Fruit fly (Drosophila melanogaster) whole organism, embryonic: Measurements from ENCODE around the gene r2d2.

Source experiments
- B-H1 ChIP-seq: fragments of 200-800 bp; sonication (Bioruptor generic); IDR thresholded peaks from 3 replicates; pipeline ENCODE4 v1.3.6; 2022; ENCODE audit warnings: missing biosample characterization, missing genetic modification characterization
- B-H2 ChIP-seq: fragments of 200-800 bp; sonication (Bioruptor generic); optimal IDR thresholded peaks from 2 replicates; lab custom pipeline; 2018; ENCODE audit warnings: missing biosample characterization, mild to moderate bottlenecking, missing genetic modification characterization
- CG10431 ChIP-seq: fragments of 200-800 bp; sonication (Bioruptor generic); optimal IDR thresholded peaks from 3 replicates; lab custom pipeline; 2018; ENCODE audit warnings: missing biosample characterization, mild to moderate bottlenecking, missing genetic modification characterization
- CG10959 ChIP-seq: fragments of 200-800 bp; sonication (Bioruptor generic); IDR thresholded peaks from 2 replicates; pipeline ENCODE4 v1.3.6; 2022; ENCODE audit warnings: missing biosample characterization, missing genetic modification characterization
- CG12236 ChIP-seq: fragments of 200-800 bp; sonication (Bioruptor generic); optimal IDR thresholded peaks from 2 replicates; lab custom pipeline; 2016; ENCODE audit warnings: missing biosample characterization, missing genetic modification characterization
- CG12744 ChIP-seq: fragments of 200-800 bp; sonication (Bioruptor generic); optimal IDR thresholded peaks from 2 replicates; lab custom pipeline; 2016; ENCODE audit warnings: missing biosample characterization, missing genetic modification characterization
- CG13775 ChIP-seq: fragments of 200-800 bp; sonication (Bioruptor generic); optimal IDR thresholded peaks from 3 replicates; lab custom pipeline; 2017; ENCODE audit warnings: missing biosample characterization, mild to moderate bottlenecking, missing genetic modification characterization
- CG14667 ChIP-seq: fragments of 200-800 bp; sonication (Bioruptor generic); IDR thresholded peaks from 2 replicates; pipeline ENCODE4 v1.3.6; 2022; ENCODE audit warnings: missing biosample characterization, missing genetic modification characterization
- CG1602 ChIP-seq: fragments of 200-800 bp; sonication (Bioruptor generic); optimal IDR thresholded peaks from 3 replicates; lab custom pipeline; 2016; ENCODE audit warnings: missing biosample characterization, missing genetic modification characterization
- CG17186 ChIP-seq: fragments of 200-800 bp; sonication (Bioruptor generic); optimal IDR thresholded peaks from 3 replicates; lab custom pipeline; 2017; ENCODE audit warnings: missing biosample characterization, missing genetic modification reagents, missing genetic modification characterization
- CG17568 ChIP-seq: fragments of 200-800 bp; sonication (Bioruptor generic); optimal IDR thresholded peaks from 2 replicates; lab custom pipeline; 2018; ENCODE audit warnings: missing biosample characterization, mild to moderate bottlenecking, missing genetic modification characterization, moderate library complexity
- CG18619 ChIP-seq: fragments of 200-800 bp; sonication (Bioruptor generic); optimal IDR thresholded peaks from 3 replicates; lab custom pipeline; 2017; ENCODE audit warnings: missing biosample characterization, mild to moderate bottlenecking, missing genetic modification characterization
- CG2129 ChIP-seq: fragments of 200-800 bp; sonication (Bioruptor generic); IDR thresholded peaks from 2 replicates; pipeline ENCODE4 v1.3.6; 2022; ENCODE audit warnings: missing biosample characterization, missing genetic modification characterization; ENCODE audit not compliant: partially characterized antibody
- CG2889 ChIP-seq: fragments of 200-800 bp; sonication (Bioruptor generic); IDR thresholded peaks from 3 replicates; pipeline ENCODE4 v1.3.6; 2022; ENCODE audit warnings: missing biosample characterization, missing genetic modification characterization
- CG42726 ChIP-seq: fragments of 200-800 bp; sonication (Bioruptor generic); IDR thresholded peaks from 2 replicates; pipeline ENCODE4 v1.3.6; 2022; ENCODE audit warnings: missing biosample characterization, missing genetic modification characterization; ENCODE audit not compliant: partially characterized antibody
- CG43689 ChIP-seq: fragments of 200-800 bp; sonication (Bioruptor generic); IDR thresholded peaks from 2 replicates; pipeline ENCODE4 v1.3.6; 2022; ENCODE audit warnings: missing biosample characterization, missing genetic modification characterization
- CG4424 ChIP-seq: fragments of 200-800 bp; sonication (Bioruptor generic); optimal IDR thresholded peaks from 3 replicates; lab custom pipeline; 2016; ENCODE audit warnings: missing biosample characterization, missing genetic modification characterization
- CG4820 ChIP-seq: fragments of 200-800 bp; sonication (Bioruptor generic); optimal IDR thresholded peaks from 3 replicates; lab custom pipeline; 2016; ENCODE audit warnings: missing biosample characterization, missing genetic modification characterization
- CG6654 ChIP-seq: fragments of 200-800 bp; sonication (Bioruptor generic); optimal IDR thresholded peaks from 2 replicates; lab custom pipeline; 2017; ENCODE audit warnings: missing biosample characterization, mild to moderate bottlenecking, missing genetic modification characterization
- CG7372 ChIP-seq: fragments of 200-800 bp; sonication (Bioruptor generic); IDR thresholded peaks from 2 replicates; pipeline ENCODE4 v1.3.6; 2022; ENCODE audit warnings: missing biosample characterization, missing genetic modification characterization
- CG7556 ChIP-seq: fragments of 200-800 bp; sonication (Bioruptor generic); optimal IDR thresholded peaks from 2 replicates; lab custom pipeline; 2017; ENCODE audit warnings: missing biosample characterization, mild to moderate bottlenecking, missing genetic modification characterization
- CG8944 ChIP-seq: fragments of 200-800 bp; sonication (Bioruptor generic); optimal IDR thresholded peaks from 3 replicates; lab custom pipeline; 2016; ENCODE audit warnings: missing biosample characterization, missing genetic modification characterization
- CG9797 ChIP-seq: fragments of 200-800 bp; sonication (Bioruptor generic); optimal IDR thresholded peaks from 3 replicates; lab custom pipeline; 2018; ENCODE audit warnings: missing biosample characterization, mild to moderate bottlenecking, missing genetic modification characterization
- Drgx ChIP-seq: fragments of 200-800 bp; sonication (Bioruptor generic); IDR thresholded peaks from 2 replicates; pipeline ENCODE4 v1.3.6; 2022; ENCODE audit warnings: missing biosample characterization, missing genetic modification characterization
- E2f2 ChIP-seq: fragments of 200-800 bp; sonication (Bioruptor generic); IDR thresholded peaks from 2 replicates; pipeline ENCODE4 v1.3.6; 2022; ENCODE audit warnings: missing biosample characterization, missing genetic modification characterization
- Ets65A ChIP-seq: fragments of 200-800 bp; sonication (Bioruptor generic); peaks from one replicate; lab custom pipeline; 2016; ENCODE audit warnings: missing biosample characterization, missing genetic modification characterization
- Hmx ChIP-seq: fragments of 200-800 bp; sonication (Bioruptor generic); optimal IDR thresholded peaks from 2 replicates; lab custom pipeline; 2016; ENCODE audit warnings: missing biosample characterization, missing genetic modification characterization
- Kr ChIP-seq: fragments of 200-800 bp; sonication (Bioruptor generic); optimal IDR thresholded peaks from 2 replicates; lab custom pipeline; 2017; ENCODE audit warnings: missing biosample characterization, mild to moderate bottlenecking, missing genetic modification characterization
- Mes4 ChIP-seq: fragments of 200-800 bp; sonication (Bioruptor generic); optimal IDR thresholded peaks from 2 replicates; lab custom pipeline; 2016; ENCODE audit warnings: missing biosample characterization, missing genetic modification characterization
- Scr ChIP-seq: fragments of 200-800 bp; sonication (Bioruptor generic); IDR thresholded peaks from 2 replicates; pipeline ENCODE4 v1.3.6; 2022; ENCODE audit warnings: missing biosample characterization, missing genetic modification characterization; ENCODE audit not compliant: partially characterized antibody
- Sox102F ChIP-seq: fragments of 200-800 bp; sonication (Bioruptor generic); optimal IDR thresholded peaks from 2 replicates; lab custom pipeline; 2018; ENCODE audit warnings: missing biosample characterization, mild to moderate bottlenecking, missing genetic modification characterization, moderate library complexity
- Sry-δ ChIP-seq: fragments of 200-800 bp; sonication (Bioruptor generic); optimal IDR thresholded peaks from 2 replicates; lab custom pipeline; 2016; ENCODE audit warnings: missing biosample characterization, missing genetic modification characterization
- Usf ChIP-seq: fragments of 200-800 bp; sonication (Bioruptor generic); optimal IDR thresholded peaks from 2 replicates; lab custom pipeline; 2017; ENCODE audit warnings: missing genotype, missing biosample characterization, missing genetic modification characterization
- ase ChIP-seq: fragments of 200-800 bp; sonication (Bioruptor generic); IDR thresholded peaks from 3 replicates; pipeline ENCODE4 v1.3.6; 2022; ENCODE audit warnings: missing biosample characterization, missing genetic modification characterization
- corto ChIP-seq: fragments of 200-800 bp; sonication (Bioruptor generic); optimal IDR thresholded peaks from 2 replicates; lab custom pipeline; 2016; ENCODE audit warnings: missing biosample characterization, mild to moderate bottlenecking, missing genetic modification characterization, moderate library complexity
- croc ChIP-seq: fragments of 200-800 bp; sonication (Bioruptor generic); conservative IDR thresholded peaks from 3 replicates; pipeline ENCODE4 v1.3.6; 2022; ENCODE audit warnings: missing biosample characterization, missing genetic modification characterization
- danr ChIP-seq: fragments of 200-800 bp; sonication (Bioruptor generic); IDR thresholded peaks from 2 replicates; pipeline ENCODE4 v1.3.6; 2022; ENCODE audit warnings: missing biosample characterization, missing genetic modification characterization
- fu2 ChIP-seq: fragments of 200-800 bp; sonication (Bioruptor generic); optimal IDR thresholded peaks from 2 replicates; lab custom pipeline; 2016; ENCODE audit warnings: missing biosample characterization, missing genetic modification characterization
- ind ChIP-seq: fragments of 200-800 bp; sonication (Bioruptor generic); optimal IDR thresholded peaks from 3 replicates; lab custom pipeline; 2016; ENCODE audit warnings: missing biosample characterization, missing genetic modification characterization
- jigr1 ChIP-seq: fragments of 200-800 bp; sonication (Bioruptor generic); IDR thresholded peaks from 3 replicates; pipeline ENCODE4 v1.3.6; 2022; ENCODE audit warnings: missing biosample characterization, missing genetic modification characterization
- lab ChIP-seq: fragments of 200-800 bp; sonication (Bioruptor generic); optimal IDR thresholded peaks from 3 replicates; lab custom pipeline; 2017; ENCODE audit warnings: missing biosample characterization, missing genetic modification characterization, mild to moderate bottlenecking, moderate library complexity, missing genetic modification reagents
- pita ChIP-seq: fragments of 200-800 bp; sonication (Bioruptor generic); optimal IDR thresholded peaks from 2 replicates; lab custom pipeline; 2017; ENCODE audit warnings: missing biosample characterization, mild to moderate bottlenecking, missing genetic modification characterization
- scrt ChIP-seq: fragments of 200-800 bp; sonication (Bioruptor generic); optimal IDR thresholded peaks from 2 replicates; lab custom pipeline; 2018; ENCODE audit warnings: missing biosample characterization, mild to moderate bottlenecking, missing genetic modification characterization, moderate library complexity
- sug ChIP-seq: fragments of 200-800 bp; optimal IDR thresholded peaks from 2 replicates; lab custom pipeline; 2019; ENCODE audit warnings: missing biosample characterization, mild to moderate bottlenecking, missing genetic modification characterization, moderate library complexity
- trem ChIP-seq: fragments of 200-800 bp; optimal IDR thresholded peaks from 3 replicates; lab custom pipeline; 2019; ENCODE audit warnings: missing biosample characterization, mild to moderate bottlenecking, missing genetic modification characterization, moderate library complexity
- vnd ChIP-seq: fragments of 200-800 bp; sonication (Bioruptor generic); IDR thresholded peaks from 3 replicates; pipeline ENCODE4 v1.3.6; 2022; ENCODE audit warnings: missing biosample characterization, missing genetic modification characterization; ENCODE audit not compliant: partially characterized antibody
- wdn ChIP-seq: fragments of 200-800 bp; sonication (Bioruptor generic); IDR thresholded peaks from 2 replicates; pipeline ENCODE4 v1.3.6; 2022; ENCODE audit warnings: missing biosample characterization, missing genetic modification characterization
- zen2 ChIP-seq: fragments of 200-800 bp; sonication (Bioruptor generic); IDR thresholded peaks from 3 replicates; pipeline ENCODE4 v1.3.6; 2022; ENCODE audit warnings: missing biosample characterization, missing genetic modification characterization; ENCODE audit not compliant: partially characterized antibody

r2d2 gene

dm6 chr2L:7827045-7828004 lies 27.4 kb downstream of the r2d2 start, which contains the start of the genes Rack1 and mts:
Rack1 (minus strand) TSS chr2L:7827315.
mts (plus strand) TSS chr2L:7827650.
- TF ChIP-seq CG1602 (GFP tag; lab: Kevin White, UChicago) (peak; percentile 77), CG2129 (GFP tag; lab: Robert Waterston, UW) (no peak), Hmx (GFP tag; lab: Kevin White, UChicago) (no peak), Drgx (GFP tag; lab: Robert Waterston, UW) (peak; percentile 50; the same call in 1 of the 2 replicates), CG12744 (GFP tag; lab: Kevin White, UChicago) (peak; percentile 48), Mes4 (GFP tag; lab: Kevin White, UChicago) (peak; percentile 94), CG43689 (GFP tag; lab: Robert Waterston, UW) (peak; percentile 63; the same call in 1 of the 2 replicates), CG4424 (GFP tag; lab: Kevin White, UChicago) (peak; percentile 87), B-H2 (peak; percentile 96), lab (GFP tag; lab: Kevin White, UChicago) (peak; percentile 96), B-H1 (GFP tag; lab: Robert Waterston, UW) (peak; percentile 54; the same call in 2 of the 3 replicates), CG10431 (peak; percentile 89), CG7372 (GFP tag; lab: Robert Waterston, UW) (peak; percentile 61; the same call in 1 of the 2 replicates), CG8944 (GFP tag; lab: Kevin White, UChicago) (peak; percentile 68), Kr (GFP tag; lab: Kevin White, UChicago) (peak; percentile 73), zen2 (GFP tag; lab: Robert Waterston, UW) (no peak), CG17568 (GFP tag; lab: Kevin White, UChicago) (peak; percentile 88), sug (tag; lab: Kevin White, UChicago) (peak; percentile 74), trem (peak; percentile 48), CG10959 (GFP tag; lab: Robert Waterston, UW) (peak; percentile 71), ase (GFP tag; lab: Robert Waterston, UW) (peak; percentile 74; the same call in 2 of the 3 replicates), Sry-δ (GFP tag; lab: Kevin White, UChicago) (peak; percentile 34), CG17186 (GFP tag; lab: Kevin White, UChicago) (peak; percentile 57), corto (GFP tag; lab: Kevin White, UChicago) (peak; percentile 37), CG7556 (peak; percentile 59), vnd (no peak), Ets65A (GFP tag; lab: Kevin White, UChicago) (peak; percentile 95), E2f2 (GFP tag; lab: Robert Waterston, UW) (peak; percentile 50; the same call in 1 of the 2 replicates), CG4820 (GFP tag; lab: Kevin White, UChicago) (peak; percentile 64), Usf (peak; percentile 73), fu2 (GFP tag; lab: Kevin White, UChicago) (peak; percentile 72), Scr (GFP tag; lab: Robert Waterston, UW) (peak; percentile 56; the same call in 1 of the 2 replicates), scrt (GFP tag; lab: Kevin White, UChicago) (peak; percentile 83), CG12236 (peak; percentile 60), CG9797 (peak; percentile 71), CG18619 (GFP tag; lab: Kevin White, UChicago) (peak; percentile 89), CG6654 (GFP tag; lab: Kevin White, UChicago) (peak; percentile 60), CG13775 (GFP tag; lab: Kevin White, UChicago) (peak; percentile 89), pita (GFP tag; lab: Kevin White, UChicago) (peak; percentile 34), Sox102F (GFP tag; lab: Kevin White, UChicago) (peak; percentile 56), croc (GFP tag; lab: Robert Waterston, UW) (no peak; the same call in 2 of the 3 replicates), CG14667 (peak; percentile 33; the same call in 1 of the 2 replicates), CG2889 (GFP tag; lab: Robert Waterston, UW) (0 out of 3 replicates have a peak, but pooled peaks have one; percentile 11), ind (peak; percentile 66), CG42726 (GFP tag; lab: Robert Waterston, UW) (peak; percentile 75), jigr1 (GFP tag; lab: Robert Waterston, UW) (no peak), wdn (peak; percentile 80), danr (GFP tag; lab: Robert Waterston, UW) (peak; percentile 50; the same call in 1 of the 2 replicates)
